Fruit fly (Drosophila melanogaster): Measurements from ENCODE around the gene CG9121.

The CG9121 gene

DNA sequence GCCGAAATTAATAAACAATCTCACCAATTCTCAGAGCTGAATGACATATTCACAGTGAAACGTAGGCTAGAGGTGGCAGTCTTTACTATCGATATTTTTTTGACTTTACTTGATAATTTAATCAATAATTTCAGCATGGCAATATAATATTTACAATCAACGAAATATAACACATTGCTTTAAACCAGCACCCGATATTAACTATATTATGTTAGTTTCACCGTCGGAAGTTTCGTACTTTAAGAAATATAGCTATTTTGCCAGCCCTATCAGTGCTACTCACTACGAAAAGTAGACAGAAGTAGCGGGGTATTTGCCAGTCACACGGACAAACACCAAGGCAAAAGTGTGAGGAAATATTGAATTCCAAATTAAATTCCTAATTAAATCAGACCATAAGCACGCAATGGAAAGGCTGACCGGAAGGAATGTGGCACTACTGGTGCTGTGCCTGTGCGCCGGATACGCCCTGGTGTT lies 40.0 kb downstream of the CG9121 start, which contains the start of the genes CG31917, Tfb5 and SelT (continued):
- TF ChIP-seq B-H2 (GFP tag; optimal IDR thresholded peaks at IDR 0.05): peak; percentile 42
- TF ChIP-seq cas (GFP tag; IDR thresholded peaks at IDR 0.05): no peak
- TF ChIP-seq fu2 (GFP tag; optimal IDR thresholded peaks at IDR 0.05): peak; percentile 59
- TF ChIP-seq Hmr (GFP tag; optimal IDR thresholded peaks at IDR 0.05): peak; percentile 73
- TF ChIP-seq zfh2 (GFP tag; optimal IDR thresholded peaks at IDR 0.05): peak; percentile 64
- TF ChIP-seq sqz (GFP tag; optimal IDR thresholded peaks at IDR 0.05): no peak
- TF ChIP-seq wor (GFP tag; IDR thresholded peaks at IDR 0.05): no peak
- TF ChIP-seq CG43689 (GFP tag; IDR thresholded peaks at IDR 0.05): no peak
- TF ChIP-seq CG2875 (GFP tag; optimal IDR thresholded peaks at IDR 0.05): no peak
- peak; percentile 63 for TF ChIP-seq trem (tag; optimal IDR thresholded peaks at IDR 0.05)
- TF ChIP-seq CG6765 (GFP tag; optimal IDR thresholded peaks at IDR 0.05): no peak
- peak; percentile 80 for TF ChIP-seq Rfx (GFP tag; IDR thresholded peaks at IDR 0.05)
- peak; percentile 45 for TF ChIP-seq Ssrp (tag; optimal IDR thresholded peaks at IDR 0.05)
- TF ChIP-seq CG8281 (tag; optimal IDR thresholded peaks at IDR 0.05): no peak

DNA sequence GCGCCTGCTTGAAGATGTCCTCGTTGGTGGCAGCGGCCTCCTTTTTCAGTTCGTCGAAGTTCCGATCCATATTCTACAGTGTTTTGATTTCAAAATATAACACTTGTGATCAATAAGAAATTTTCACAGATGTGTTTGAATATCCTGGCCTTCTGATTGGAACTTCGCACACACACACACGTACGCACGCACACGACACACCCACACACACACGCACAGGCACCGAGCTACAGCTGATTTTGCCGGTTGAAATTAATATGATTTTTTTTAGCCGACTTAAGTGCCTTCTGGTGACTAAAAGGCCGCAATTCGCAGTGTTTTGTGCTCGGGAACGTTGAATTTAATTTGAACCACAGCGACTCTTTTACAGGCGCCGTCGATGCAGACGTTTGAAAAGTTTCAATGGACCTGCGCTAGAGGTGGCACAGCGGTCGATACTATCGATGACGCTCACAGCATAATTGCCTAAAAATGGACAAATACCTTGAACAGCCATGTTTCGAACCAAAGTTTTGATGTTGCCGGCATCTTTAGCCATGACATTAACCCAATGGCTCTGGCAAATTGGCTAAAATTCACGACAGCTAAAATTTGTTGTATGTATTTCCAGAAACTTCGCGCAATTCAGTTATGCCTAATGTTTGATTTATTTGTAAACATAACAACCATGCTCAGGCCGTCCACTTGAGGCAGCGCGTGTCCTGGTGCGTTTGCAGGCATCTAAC lies 41.4 kb downstream of the CG9121 start, which contains the start of gene Rtnl1:
TSS of gene Rtnl1 (minus strand) at position 415 of the 725 bp plus-strand sequence.
- TF ChIP-seq Jarid2 (GFP tag; optimal IDR thresholded peaks at IDR 0.05) (peak; percentile 42), CG2116 (GFP tag; optimal IDR thresholded peaks at IDR 0.05) (peak; percentile 73), HLHmδ (GFP tag; optimal IDR thresholded peaks at IDR 0.05) (no peak), luna (GFP tag; optimal IDR thresholded peaks at IDR 0.05) (peak; percentile 45), CG16813 (GFP tag; IDR thresholded peaks at IDR 0.05; ENCODE audit: partially characterized antibody) (peak; percentile 93), D19A (tag; optimal IDR thresholded peaks at IDR 0.05) (no peak), Oli (tag; optimal IDR thresholded peaks at IDR 0.05) (no peak), klu (GFP tag; IDR thresholded peaks at IDR 0.05) (no peak), CG14860 (GFP tag; IDR thresholded peaks at IDR 0.05; ENCODE audit: partially characterized antibody) (peak; percentile 79), Sry-β (GFP tag; optimal IDR thresholded peaks at IDR 0.05) (peak; percentile 81), Dek (tag; optimal IDR thresholded peaks at IDR 0.05) (peak; percentile 57), pho (GFP tag; optimal IDR thresholded peaks at IDR 0.05) (peak; percentile 49), CG34224 (GFP tag; IDR thresholded peaks at IDR 0.05; ENCODE audit: partially characterized antibody) (peak; percentile 90), CG1792 (GFP tag; optimal IDR thresholded peaks at IDR 0.05) (peak; percentile 10), NC2α (GFP tag; optimal IDR thresholded peaks at IDR 0.05) (no peak), CG9437 (GFP tag; optimal IDR thresholded peaks at IDR 0.05) (no peak), Neu2 (GFP tag; optimal IDR thresholded peaks at IDR 0.05; ENCODE audit: borderline replicate concordance) (no peak), Optix (GFP tag; IDR thresholded peaks at IDR 0.05) (no peak), tup (GFP tag; optimal IDR thresholded peaks at IDR 0.05) (no peak), CG10147 (GFP tag; optimal IDR thresholded peaks at IDR 0.05) (peak; percentile 27), zfh1 (GFP tag; IDR thresholded peaks at IDR 0.05) (no peak), CG7745 (tag; optimal IDR thresholded peaks at IDR 0.05) (no peak), H2.0 (GFP tag; IDR thresholded peaks at IDR 0.05) (no peak), CG7786 (GFP tag; optimal IDR thresholded peaks at IDR 0.05) (peak; percentile 29), CG14014 (GFP tag; IDR thresholded peaks at IDR 0.05) (no peak), ERR (GFP tag; optimal IDR thresholded peaks at IDR 0.05) (peak; percentile 44), gcm (GFP tag; optimal IDR thresholded peaks at IDR 0.05) (peak; percentile 3), Hmr (GFP tag; optimal IDR thresholded peaks at IDR 0.05) (peak; percentile 73), chinmo (GFP tag; IDR thresholded peaks at IDR 0.05; ENCODE audit: partially characterized antibody) (peak; percentile 99), cg (GFP tag; optimal IDR thresholded peaks at IDR 0.05) (peak; percentile 95), Deaf1 (tag; optimal IDR thresholded peaks at IDR 0.05) (peak; percentile 29), CG18599 (GFP tag; optimal IDR thresholded peaks at IDR 0.05) (peak; percentile 30), en (GFP tag; optimal IDR thresholded peaks at IDR 0.05) (no peak), CG30020 (tag; optimal IDR thresholded peaks at IDR 0.05) (peak; percentile 22), CrebB (tag; optimal IDR thresholded peaks at IDR 0.05) (peak; percentile 17)

Data from whole organism, embryonic.